Fruit fly (Drosophila melanogaster) whole organism, pupa: ENCODE measurements around the gene Sc2.
A peak's percentile ranks its signal among the peaks of the same experiment; 100 is the strongest.

Experiments used
- CG10348 ChIP-seq: fragments of 200-800 bp; sonication (Bioruptor generic); IDR thresholded peaks from 2 replicates; pipeline ENCODE4 v1.3.6; 2022; ENCODE audit warnings: missing biosample characterization, missing genetic modification characterization
- CG12605 ChIP-seq: fragments of 200-800 bp; sonication (Bioruptor generic); IDR thresholded peaks from 2 replicates; pipeline ENCODE4 v1.3.6; 2022; ENCODE audit warnings: missing biosample characterization, missing genetic modification characterization
- CG13204 ChIP-seq: fragments of 200-800 bp; sonication (Bioruptor generic); optimal IDR thresholded peaks from 2 replicates; lab custom pipeline; 2018; ENCODE audit warnings: missing biosample characterization, mild to moderate bottlenecking, missing genetic modification characterization, moderate library complexity
- CG14655 ChIP-seq: fragments of 200-800 bp; sonication (Bioruptor generic); optimal IDR thresholded peaks from 3 replicates; lab custom pipeline; 2017; ENCODE audit warnings: mild to moderate bottlenecking, missing biosample characterization, missing genetic modification reagents, missing genetic modification characterization
- CG15710 ChIP-seq: fragments of 200-800 bp; sonication (Bioruptor generic); optimal IDR thresholded peaks from 2 replicates; lab custom pipeline; 2018; ENCODE audit warnings: missing biosample characterization, mild to moderate bottlenecking, missing genetic modification characterization, moderate library complexity
- CG17806 ChIP-seq: fragments of 200-800 bp; sonication (Bioruptor generic); optimal IDR thresholded peaks from 2 replicates; lab custom pipeline; 2018; ENCODE audit warnings: missing biosample characterization, mild to moderate bottlenecking, missing genetic modification characterization, moderate library complexity
- CG32121 ChIP-seq: fragments of 200-800 bp; sonication (Bioruptor generic); IDR thresholded peaks from 2 replicates; pipeline ENCODE4 v1.3.6; 2022; ENCODE audit warnings: missing biosample characterization, missing genetic modification characterization
- CG34367 ChIP-seq: fragments of 200-800 bp; sonication (Bioruptor generic); optimal IDR thresholded peaks from 2 replicates; lab custom pipeline; 2018; ENCODE audit warnings: missing biosample characterization, mild to moderate bottlenecking, missing genetic modification characterization
- CG4496 ChIP-seq: fragments of 200-800 bp; sonication (Bioruptor generic); IDR thresholded peaks from 3 replicates; pipeline ENCODE4 v1.3.6; 2022; ENCODE audit warnings: missing biosample characterization, missing genetic modification characterization
- CG8159 ChIP-seq: fragments of 200-800 bp; sonication (Bioruptor generic); optimal IDR thresholded peaks from 3 replicates; lab custom pipeline; 2018; ENCODE audit warnings: missing biosample characterization, mild to moderate bottlenecking, missing genetic modification characterization, moderate library complexity
- CG8301 ChIP-seq: fragments of 200-800 bp; sonication (Bioruptor generic); optimal IDR thresholded peaks from 2 replicates; lab custom pipeline; 2018; ENCODE audit warnings: missing biosample characterization, mild to moderate bottlenecking, missing genetic modification characterization
- CG9948 ChIP-seq: fragments of 200-800 bp; sonication (Bioruptor generic); optimal IDR thresholded peaks from 2 replicates; lab custom pipeline; 2018; ENCODE audit warnings: missing biosample characterization, mild to moderate bottlenecking, missing genetic modification characterization, moderate library complexity
- D1 ChIP-seq: fragments of 200-800 bp; sonication (Bioruptor generic); optimal IDR thresholded peaks from 2 replicates; lab custom pipeline; 2018; ENCODE audit warnings: missing biosample characterization, mild to moderate bottlenecking, missing genetic modification characterization, moderate library complexity
- EcR ChIP-seq: fragments of 200-800 bp; sonication (Bioruptor generic); optimal IDR thresholded peaks from 3 replicates; lab custom pipeline; 2019; ENCODE audit warnings: missing biosample characterization, missing genetic modification characterization, mild to moderate bottlenecking, moderate library complexity, missing genetic modification reagents
- Ets98B ChIP-seq: fragments of 200-800 bp; sonication (Bioruptor generic); IDR thresholded peaks from 2 replicates; pipeline ENCODE4 v1.3.6; 2022; ENCODE audit warnings: missing biosample characterization, missing genetic modification characterization
- Pif1A ChIP-seq: fragments of 200-800 bp; sonication (Bioruptor generic); optimal IDR thresholded peaks from 3 replicates; lab custom pipeline; 2016; ENCODE audit warnings: missing biosample characterization, missing genetic modification characterization
- Pif1B ChIP-seq: fragments of 200-800 bp; sonication (Bioruptor generic); optimal IDR thresholded peaks from 3 replicates; lab custom pipeline; 2016; ENCODE audit warnings: missing biosample characterization, missing genetic modification characterization
- Snoo ChIP-seq: fragments of 200-800 bp; sonication (Bioruptor generic); optimal IDR thresholded peaks from 3 replicates; lab custom pipeline; 2017; ENCODE audit warnings: missing biosample characterization, mild to moderate bottlenecking, missing genetic modification characterization, inconsistent platforms
- fd96Ca ChIP-seq: fragments of 200-800 bp; sonication (Bioruptor generic); IDR thresholded peaks from 3 replicates; pipeline ENCODE4 v1.3.6; 2022; ENCODE audit warnings: missing biosample characterization, missing genetic modification characterization
- gl ChIP-seq: fragments of 200-800 bp; sonication (Bioruptor generic); optimal IDR thresholded peaks from 2 replicates; lab custom pipeline; 2018; ENCODE audit warnings: missing biosample characterization, mild to moderate bottlenecking, missing genetic modification characterization
- rn ChIP-seq: fragments of 200-800 bp; sonication (Bioruptor generic); IDR thresholded peaks from 2 replicates; pipeline ENCODE4 v1.3.6; 2022; ENCODE audit warnings: missing biosample characterization, missing genetic modification characterization

The Sc2 gene

DNA sequence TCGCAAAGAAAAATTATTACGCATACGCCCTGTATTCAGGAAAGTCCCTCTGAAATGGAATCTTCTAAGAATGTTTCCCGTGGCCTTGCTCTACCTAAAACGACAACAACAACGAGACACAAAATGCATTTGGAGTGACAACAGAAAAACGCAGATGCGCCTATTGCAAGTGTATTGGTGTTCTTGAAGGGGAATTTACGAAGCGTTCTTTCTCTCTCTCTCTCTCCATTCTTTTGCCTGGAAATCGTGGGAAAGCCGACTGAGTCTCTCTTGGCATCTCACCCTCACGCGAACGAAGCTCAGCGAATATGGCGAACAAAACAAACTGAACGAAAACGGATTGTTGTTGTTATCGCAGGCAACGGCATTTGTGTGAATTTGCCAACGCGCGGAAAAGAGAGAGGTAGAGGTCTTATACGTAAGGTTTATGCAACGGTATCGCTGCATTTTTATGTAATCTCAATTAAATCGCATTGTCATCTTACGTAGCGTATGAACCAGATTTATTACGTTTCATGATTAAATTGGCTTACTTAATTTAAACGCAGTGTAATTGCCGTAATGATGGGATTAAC, 23.0 kb downstream of the Sc2 start:
- TF ChIP-seq Pif1B (GFP tag; lab: Kevin White, UChicago) (no peak), CG10348 (no peak), CG4496 (GFP tag; lab: Robert Waterston, UW) (no peak), D1 (tag; lab: Kevin White, UChicago) (no peak), CG34367 (no peak), CG15710 (tag; lab: Kevin White, UChicago) (no peak), CG8159 (no peak), Pif1A (no peak), Ets98B (no peak), CG12605 (no peak), CG13204 (GFP tag; lab: Kevin White, UChicago) (no peak), rn (GFP tag; lab: Robert Waterston, UW) (no peak), gl (tag; lab: Kevin White, UChicago) (no peak)

DNA sequence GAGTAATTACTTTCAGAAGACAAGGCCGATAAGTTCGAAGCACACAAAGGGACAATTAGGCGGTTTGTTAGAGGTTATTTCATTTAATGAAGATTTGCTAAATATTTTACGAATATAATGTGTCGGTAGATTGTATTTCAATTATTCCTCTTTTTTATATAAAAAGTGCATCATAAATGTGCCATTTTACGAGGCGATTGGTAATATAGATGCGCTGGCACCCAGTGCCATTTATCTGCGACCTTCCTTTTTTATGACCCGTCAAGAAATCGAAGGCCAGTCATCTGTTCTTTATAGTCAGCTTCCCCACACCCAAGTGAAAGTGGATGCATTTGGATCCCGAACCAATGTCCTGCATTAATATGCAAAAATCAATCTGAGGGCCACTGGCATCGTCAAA, 24.2 kb downstream of the Sc2 start:
- TF ChIP-seq CG9948 (tag; lab: Kevin White, UChicago) (no peak), EcR (GFP tag; lab: Kevin White, UChicago) (no peak), CG34367 (no peak), CG12605 (no peak), CG10348 (no peak), Pif1A (no peak), rn (GFP tag; lab: Robert Waterston, UW) (no peak), gl (tag; lab: Kevin White, UChicago) (no peak), CG13204 (GFP tag; lab: Kevin White, UChicago) (no peak), CG8301 (tag; lab: Kevin White, UChicago) (no peak)
- TF ChIP-seq, all 21 proteins: peak for 0

DNA sequence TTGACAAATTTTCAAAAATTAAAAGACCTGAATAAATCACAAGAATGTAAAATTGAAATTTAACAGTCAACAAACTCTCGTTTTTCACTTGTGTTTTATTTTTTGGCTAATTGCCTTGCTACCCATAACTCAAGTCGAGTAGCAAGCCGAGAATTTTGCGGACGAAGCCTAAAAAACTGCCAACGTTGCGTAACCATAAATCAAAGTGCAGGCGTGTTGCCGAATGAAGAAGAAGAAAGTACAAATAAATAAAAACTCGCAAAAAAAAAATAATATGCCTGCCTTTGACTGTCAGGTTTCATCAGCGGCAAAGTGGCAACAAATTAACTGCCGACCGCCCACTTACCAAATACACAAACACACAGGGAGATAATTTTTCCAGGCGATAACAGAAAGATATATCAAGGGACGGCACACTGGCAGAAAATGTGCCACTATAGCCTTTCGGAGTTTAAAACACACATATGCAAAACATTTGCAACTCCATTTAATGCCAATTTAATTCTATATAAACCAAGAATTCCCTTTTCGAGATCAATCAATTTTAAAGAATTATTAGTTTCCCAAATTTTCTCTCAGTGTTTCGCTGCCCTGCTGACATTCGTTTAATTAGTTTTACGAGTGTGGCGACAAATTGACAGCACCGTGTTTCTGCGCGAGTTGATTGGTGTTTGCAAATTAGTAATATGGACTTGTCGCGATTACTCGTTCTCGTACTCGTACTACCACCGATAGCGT, 25.1 kb downstream of the Sc2 start:
- no peak for TF ChIP-seq rn (GFP tag; lab: Robert Waterston, UW)
- TF ChIP-seq Ets98B, result peak; percentile 74
- peak; percentile 30; the same call in 1 of the 2 replicates for TF ChIP-seq CG32121 (GFP tag; lab: Robert Waterston, UW)
- peak; percentile 75 for TF ChIP-seq CG8159
- TF ChIP-seq Pif1A, result peak; percentile 73
- peak; percentile 50 for TF ChIP-seq CG17806 (tag; lab: Kevin White, UChicago)
- TF ChIP-seq Snoo (tag; lab: Kevin White, UChicago), result peak; percentile 82
- TF ChIP-seq D1 (tag; lab: Kevin White, UChicago), result no peak
- TF ChIP-seq Pif1B (GFP tag; lab: Kevin White, UChicago), result peak; percentile 72
- TF ChIP-seq CG34367, result peak; percentile 54
- peak; percentile 69 for TF ChIP-seq CG4496 (GFP tag; lab: Robert Waterston, UW)
- TF ChIP-seq EcR (GFP tag; lab: Kevin White, UChicago), result no peak
- TF ChIP-seq CG13204 (GFP tag; lab: Kevin White, UChicago), result no peak
- TF ChIP-seq fd96Ca (GFP tag; lab: Robert Waterston, UW), result peak; percentile 75
- TF ChIP-seq CG12605, result peak; percentile 82
- no peak for TF ChIP-seq gl (tag; lab: Kevin White, UChicago)
- no peak for TF ChIP-seq CG9948 (tag; lab: Kevin White, UChicago)
- peak; percentile 55 for TF ChIP-seq CG14655 (GFP tag; lab: Kevin White, UChicago)
- peak; percentile 43; the same call in 1 of the 2 replicates for TF ChIP-seq CG10348
- TF ChIP-seq CG8301 (tag; lab: Kevin White, UChicago), result peak; percentile 29
- peak; percentile 77 for TF ChIP-seq CG15710 (tag; lab: Kevin White, UChicago)
- TF ChIP-seq, all 21 proteins: peak for 15

DNA sequence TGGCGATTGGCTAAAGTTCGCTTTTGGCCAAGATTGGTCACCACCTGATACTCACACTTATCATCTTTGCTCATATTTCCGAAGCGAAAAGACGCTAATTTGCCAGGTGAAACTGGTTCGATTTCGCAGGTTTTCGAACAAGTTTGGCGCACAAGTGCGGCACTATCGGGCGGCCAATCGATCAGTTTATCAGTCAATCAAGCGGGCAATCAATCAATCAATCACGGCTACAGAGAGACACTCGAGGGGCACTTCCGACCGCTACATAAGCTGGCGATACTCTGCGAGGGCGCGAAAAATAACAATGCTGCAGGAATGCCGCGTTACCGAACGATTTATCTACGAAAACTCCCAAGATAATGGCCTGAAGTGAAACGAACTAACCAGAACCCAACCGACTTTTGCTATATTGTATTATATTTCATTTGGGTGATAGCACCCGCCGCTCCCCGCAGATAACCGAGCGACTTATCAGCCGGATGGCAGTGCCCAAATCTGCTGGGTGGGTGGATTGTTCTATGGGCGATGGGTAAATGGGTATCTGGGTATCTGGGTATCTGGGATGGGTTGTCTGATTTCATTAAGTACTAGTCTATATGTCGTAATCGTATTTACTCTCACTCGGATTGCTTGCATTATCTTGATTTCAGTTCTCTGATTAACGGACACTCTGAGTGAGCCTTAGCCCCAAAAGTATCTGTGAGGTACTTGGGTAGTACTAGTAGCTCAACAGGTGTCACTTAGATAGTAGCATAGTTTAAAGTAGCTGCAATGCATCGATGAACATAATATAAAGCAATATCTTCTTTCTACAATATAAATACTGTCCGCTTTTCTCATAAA, 25.9 kb downstream of the Sc2 start:
- no peak for TF ChIP-seq CG10348
- TF ChIP-seq D1 (tag; lab: Kevin White, UChicago), result no peak
- TF ChIP-seq CG32121 (GFP tag; lab: Robert Waterston, UW), result no peak
- TF ChIP-seq CG8301 (tag; lab: Kevin White, UChicago), result no peak
- no peak for TF ChIP-seq Pif1B (GFP tag; lab: Kevin White, UChicago)
- TF ChIP-seq rn (GFP tag; lab: Robert Waterston, UW), result no peak
- no peak for TF ChIP-seq CG12605
- TF ChIP-seq, all 21 proteins: peak for 0

DNA sequence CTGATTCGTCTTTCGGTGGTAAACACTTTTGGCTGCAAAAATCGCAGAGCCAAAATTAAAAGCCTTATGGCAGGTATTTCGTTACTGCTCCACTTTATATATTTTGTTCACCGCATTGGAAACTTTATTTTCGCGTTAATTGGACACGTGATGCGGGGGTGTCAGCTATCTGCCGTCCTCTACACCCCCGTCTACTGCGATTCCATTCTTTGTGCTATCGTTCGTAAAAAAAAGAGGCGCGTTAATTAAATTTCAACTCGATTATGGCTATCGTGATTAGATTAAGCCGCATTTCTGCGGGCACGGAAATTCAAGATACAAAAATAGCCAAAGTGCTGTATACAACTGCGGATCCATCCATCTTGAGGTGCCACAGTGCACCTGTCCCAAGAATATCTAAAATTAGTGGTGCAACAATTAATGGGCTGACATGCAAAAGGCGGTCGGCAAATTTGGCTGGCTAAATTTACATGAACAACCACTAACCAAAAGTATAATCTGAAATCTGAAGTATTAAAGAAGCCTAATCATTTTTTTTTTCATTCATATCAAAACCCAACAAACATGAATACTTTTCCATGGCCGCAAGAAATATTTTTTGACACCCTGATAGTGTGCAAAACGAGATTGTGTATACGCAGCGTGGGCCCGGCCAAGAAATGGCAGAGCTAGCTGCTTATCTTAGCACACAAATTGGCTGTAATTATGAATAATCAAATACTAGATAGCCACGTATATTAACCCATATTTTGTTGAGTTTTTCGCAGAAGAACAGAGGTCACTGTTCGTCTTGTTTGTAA, 26.9 kb downstream of the Sc2 start:
- TF ChIP-seq Snoo (tag; lab: Kevin White, UChicago) (no peak), rn (GFP tag; lab: Robert Waterston, UW) (no peak), CG9948 (tag; lab: Kevin White, UChicago) (no peak), Pif1A (no peak), fd96Ca (GFP tag; lab: Robert Waterston, UW) (no peak), CG12605 (no peak), CG13204 (GFP tag; lab: Kevin White, UChicago) (no peak), CG4496 (GFP tag; lab: Robert Waterston, UW) (no peak)
